Worm (Caenorhabditis elegans) whole organism, L2 larva: ENCODE results near the gene F42G2.5.

Experiments
- F13H6.1 ChIP-seq: sonication (generic microtip); optimal IDR thresholded peaks from 2 replicates; lab custom pipeline; 2016; ENCODE audit warnings: missing genetic modification characterization, missing compliant biosample characterization
- aly-2 ChIP-seq: fragments of 150-350 bp; optimal IDR thresholded peaks from 2 replicates; lab custom pipeline; 2014; ENCODE audit warnings: missing biosample characterization, missing genetic modification characterization
- crh-2 ChIP-seq: sonication (generic microtip); optimal IDR thresholded peaks from 2 replicates; lab custom pipeline; 2017; ENCODE audit warnings: missing biosample characterization, missing genetic modification characterization
- elt-3 ChIP-seq: sonication (generic microtip); optimal IDR thresholded peaks from 2 replicates; lab custom pipeline; 2017; ENCODE audit warnings: missing biosample characterization, missing genetic modification characterization
- fos-1 ChIP-seq: fragments of 150-350 bp; optimal IDR thresholded peaks from 2 replicates; lab custom pipeline; 2014; ENCODE audit warnings: missing biosample characterization, missing genetic modification characterization
- lin-39 ChIP-seq: fragments of 150-350 bp; optimal IDR thresholded peaks from 2 replicates; lab custom pipeline; 2014; ENCODE audit warnings: missing biosample characterization, missing genetic modification reagents, missing genetic modification characterization
- lsy-2 ChIP-seq, 2 experiments: fragments of 150-350 bp in 1 of 2; sonication (generic microtip) in 1 of 2; optimal IDR thresholded peaks; 2 replicates each; lab custom pipeline; 2014 to 2017; ENCODE audit warnings: missing biosample characterization in 2 of 2, missing genetic modification characterization in 2 of 2
- ztf-1 ChIP-seq: fragments of 200-800 bp; sonication (Bioruptor generic); conservative IDR thresholded peaks from 2 replicates; pipeline ENCODE4 v1.3.6; 2022; ENCODE audit warnings: missing genetic modification characterization, missing compliant biosample characterization

DNA sequence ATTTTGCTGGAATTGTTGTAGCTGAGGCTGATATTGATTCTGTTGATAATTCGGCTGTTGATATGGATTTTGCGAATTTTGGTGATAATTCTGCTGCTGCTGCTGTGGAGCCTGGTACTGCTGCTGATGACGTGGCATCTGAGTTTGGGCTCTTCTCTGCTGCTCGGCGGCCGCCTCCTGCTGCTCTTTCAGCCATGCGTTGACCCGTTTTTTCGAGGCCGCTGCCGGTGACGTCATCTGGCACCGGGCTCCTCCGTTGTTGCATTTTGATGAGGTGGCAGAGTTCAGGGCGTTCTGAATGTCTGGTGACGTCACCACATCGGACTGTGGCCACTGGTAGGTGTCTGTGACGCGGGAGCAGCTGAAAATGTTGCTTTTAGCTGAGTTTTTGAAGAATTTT lies 39.2 kb upstream of the F42G2.5 start:
- TF ChIP-seq lsy-2 (tag; optimal IDR thresholded peaks at IDR 0.05; lab: Kevin White, UChicago) (no peak), lin-39 (tag; lab: Kevin White, UChicago) (no peak), elt-3 (tag; lab: Kevin White, UChicago) (no peak), crh-2 (tag; lab: Kevin White, UChicago) (no peak), fos-1 (tag; lab: Kevin White, UChicago) (no peak), F13H6.1 (tag; lab: Kevin White, UChicago) (no peak), aly-2 (tag; lab: Kevin White, UChicago) (no peak), ztf-1 (no peak)
